Fruit fly (Drosophila melanogaster) whole organism, wandering third instar larva: ENCODE results near the gene CG12481.

Experiments used
- Abd-B ChIP-seq: fragments of >200 bp; optimal IDR thresholded peaks from 2 replicates; lab custom pipeline; 2017; ENCODE audit warnings: missing biosample characterization, missing genetic modification characterization
- CG32264 ChIP-seq: fragments of 200-800 bp; sonication (Bioruptor generic); optimal IDR thresholded peaks from 2 replicates; lab custom pipeline; 2016; ENCODE audit warnings: missing biosample characterization, missing genetic modification characterization
- CrebA ChIP-seq: fragments of 200-800 bp; sonication (Bioruptor generic); optimal IDR thresholded peaks from 2 replicates; lab custom pipeline; 2016; ENCODE audit warnings: missing biosample characterization, mild to moderate bottlenecking, missing genetic modification characterization, borderline replicate concordance
- Dfd ChIP-seq: fragments of >200 bp; optimal IDR thresholded peaks from 2 replicates; lab custom pipeline; 2017; ENCODE audit warnings: missing biosample characterization, missing genetic modification characterization
- Dif ChIP-seq: fragments of 200-275, 200-300 bp; sonication (Bioruptor generic); optimal IDR thresholded peaks from 2 replicates; lab custom pipeline; 2018; ENCODE audit warnings: missing biosample characterization, missing genetic modification characterization; ENCODE audit not compliant: partially characterized antibody
- GATAd ChIP-seq: sonication (Bioruptor generic); optimal IDR thresholded peaks from 2 replicates; lab custom pipeline; 2016; ENCODE audit warnings: missing biosample characterization, missing genetic modification characterization
- HLH106 ChIP-seq: fragments of 200-800 bp; optimal IDR thresholded peaks from 3 replicates; lab custom pipeline; 2019; ENCODE audit warnings: missing biosample characterization, mild to moderate bottlenecking, missing genetic modification characterization, moderate library complexity
- Hr78 ChIP-seq: fragments of >200 bp; optimal IDR thresholded peaks from 2 replicates; lab custom pipeline; 2017; ENCODE audit warnings: missing biosample characterization, missing genetic modification characterization
- Hr83 ChIP-seq: fragments of 200-300 bp; sonication (Bioruptor generic); optimal IDR thresholded peaks from 2 replicates; lab custom pipeline; 2016; ENCODE audit warnings: missing biosample characterization, mild to moderate bottlenecking, missing genetic modification characterization, moderate library complexity; ENCODE audit not compliant: poor library complexity, severe bottlenecking
- Jra ChIP-seq: sonication (Bioruptor generic); optimal IDR thresholded peaks from 2 replicates; lab custom pipeline; 2016; ENCODE audit warnings: missing biosample characterization, missing genetic modification characterization
- Mio ChIP-seq: sonication (Bioruptor generic); optimal IDR thresholded peaks from 2 replicates; lab custom pipeline; 2016; ENCODE audit warnings: missing biosample characterization, missing genetic modification characterization
- N ChIP-seq: fragments of >200 bp; optimal IDR thresholded peaks from 2 replicates; lab custom pipeline; 2018; ENCODE audit warnings: missing biosample characterization, missing external identifiers, missing genetic modification characterization
- OdsH ChIP-seq: fragments of 200-800 bp; sonication (Bioruptor generic); optimal IDR thresholded peaks from 2 replicates; lab custom pipeline; 2016; ENCODE audit warnings: missing biosample characterization, mild to moderate bottlenecking, missing genetic modification characterization
- Rel ChIP-seq, 2 experiments: fragments of 200-800 bp; sonication (Bioruptor generic) in 1 of 2; optimal IDR thresholded peaks; 2 replicates in 1 of 2; 3 replicates in 1 of 2; lab custom pipeline; 2016 to 2019; ENCODE audit warnings: mild to moderate bottlenecking in 2 of 2, missing biosample characterization in 2 of 2, missing genetic modification characterization in 2 of 2, moderate library complexity in 1 of 2
- Sp1 ChIP-seq: fragments of 200-800 bp; sonication (Bioruptor generic); optimal IDR thresholded peaks from 3 replicates; lab custom pipeline; 2019; ENCODE audit warnings: missing biosample characterization, mild to moderate bottlenecking, missing genetic modification characterization, moderate library complexity
- Vsx2 ChIP-seq: fragments of 200-300, 225-300 bp; sonication (Bioruptor generic); optimal IDR thresholded peaks from 2 replicates; lab custom pipeline; 2018; ENCODE audit warnings: missing biosample characterization, missing genetic modification characterization; ENCODE audit not compliant: partially characterized antibody
- brk ChIP-seq: fragments of 200-800 bp; sonication (Bioruptor generic); optimal IDR thresholded peaks from 2 replicates; lab custom pipeline; 2016; ENCODE audit warnings: missing biosample characterization, mild to moderate bottlenecking, missing genetic modification characterization
- dmrt93B ChIP-seq: fragments of 200-800 bp; sonication (Bioruptor generic); optimal IDR thresholded peaks from 2 replicates; lab custom pipeline; 2018; ENCODE audit warnings: missing biosample characterization, mild to moderate bottlenecking, missing genetic modification characterization
- dsf ChIP-seq: sonication (Bioruptor generic); optimal IDR thresholded peaks from 2 replicates; lab custom pipeline; 2016; ENCODE audit warnings: missing biosample characterization, missing genetic modification characterization, borderline replicate concordance
- foxo ChIP-seq, 2 experiments: fragments of 200-800 bp; sonication (Bioruptor generic); optimal IDR thresholded peaks; 2 replicates in 1 of 2; 3 replicates in 1 of 2; lab custom pipeline; 2016 to 2017; ENCODE audit warnings: missing biosample characterization in 2 of 2, missing genetic modification characterization in 2 of 2
- fru ChIP-seq: fragments of 200-800 bp; sonication (Bioruptor generic); optimal IDR thresholded peaks from 3 replicates; lab custom pipeline; 2016; ENCODE audit warnings: missing biosample characterization, mild to moderate bottlenecking, missing genetic modification characterization
- h ChIP-seq: fragments of 200-800 bp; sonication (Bioruptor generic); optimal IDR thresholded peaks from 3 replicates; lab custom pipeline; 2016; ENCODE audit warnings: missing biosample characterization, mild to moderate bottlenecking, missing genetic modification characterization
- jim ChIP-seq: fragments of 175-275, 200-325 bp; sonication (Bioruptor generic); optimal IDR thresholded peaks from 2 replicates; lab custom pipeline; 2016; ENCODE audit warnings: missing biosample characterization, mild to moderate bottlenecking, missing genetic modification characterization
- lola ChIP-seq: fragments of >200 bp; optimal IDR thresholded peaks from 2 replicates; lab custom pipeline; 2017; ENCODE audit warnings: missing biosample characterization, missing genetic modification characterization
- pan ChIP-seq: fragments of >200 bp; optimal IDR thresholded peaks from 2 replicates; lab custom pipeline; 2017
- psq ChIP-seq: fragments of 200-800 bp; sonication (Bioruptor generic); optimal IDR thresholded peaks from 3 replicates; lab custom pipeline; 2017; ENCODE audit warnings: missing biosample characterization, mild to moderate bottlenecking, missing genetic modification characterization, moderate library complexity
- rgr ChIP-seq: fragments of 200-800 bp; sonication (Bioruptor generic); optimal IDR thresholded peaks from 3 replicates; lab custom pipeline; 2016; ENCODE audit warnings: missing biosample characterization, mild to moderate bottlenecking, missing genetic modification characterization
- sage ChIP-seq: fragments of 200-800 bp; sonication (Bioruptor generic); optimal IDR thresholded peaks from 2 replicates; lab custom pipeline; 2016; ENCODE audit warnings: missing biosample characterization, mild to moderate bottlenecking, missing genetic modification characterization
- tai ChIP-seq: sonication (Bioruptor generic); optimal IDR thresholded peaks from 2 replicates; lab custom pipeline; 2016; ENCODE audit warnings: missing biosample characterization, missing genetic modification characterization
- usp ChIP-seq: fragments of >200 bp; optimal IDR thresholded peaks from 2 replicates; lab custom pipeline; 2017; ENCODE audit warnings: missing biosample characterization, missing genetic modification characterization

The CG12481 gene

DNA sequence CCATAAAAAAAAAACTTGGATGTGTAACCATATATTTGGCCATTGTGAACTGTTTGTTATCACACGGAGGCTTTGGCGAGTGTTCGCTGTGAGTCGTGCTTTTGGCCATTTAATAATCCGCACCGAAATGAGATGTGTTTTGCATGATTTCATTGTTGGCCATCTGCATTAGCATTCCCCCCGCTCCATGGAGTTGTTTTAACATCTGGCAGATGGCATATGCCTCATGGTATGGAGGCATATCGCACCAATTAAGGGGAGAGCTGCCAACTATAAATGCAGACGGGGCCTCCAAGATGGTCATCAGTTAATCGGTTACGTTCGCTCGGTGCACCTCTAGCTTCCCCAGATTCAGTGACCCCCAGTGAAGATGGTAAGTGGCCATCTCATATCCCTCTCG, 6.3 kb upstream of the CG12481 start, which contains the start of gene CG11584:
CG11584 (plus strand) TSS at position 301 of the 400 bp plus-strand sequence.
- TF ChIP-seq brk (GFP tag; lab: Kevin White, UChicago), result no peak
- TF ChIP-seq Vsx2 (GFP tag; lab: Kevin White, UChicago), result no peak
- no peak for TF ChIP-seq Jra (GFP tag; lab: Kevin White, UChicago)
- no peak for TF ChIP-seq fru (GFP tag; lab: Kevin White, UChicago)
- TF ChIP-seq HLH106 (tag; lab: Kevin White, UChicago), result no peak
- no peak for TF ChIP-seq GATAd (GFP tag; lab: Kevin White, UChicago)
- TF ChIP-seq foxo (GFP tag; optimal IDR thresholded peaks at IDR 0.05; lab: Kevin White, UChicago), result no peak
- TF ChIP-seq, all 38 proteins: peak for 0

DNA sequence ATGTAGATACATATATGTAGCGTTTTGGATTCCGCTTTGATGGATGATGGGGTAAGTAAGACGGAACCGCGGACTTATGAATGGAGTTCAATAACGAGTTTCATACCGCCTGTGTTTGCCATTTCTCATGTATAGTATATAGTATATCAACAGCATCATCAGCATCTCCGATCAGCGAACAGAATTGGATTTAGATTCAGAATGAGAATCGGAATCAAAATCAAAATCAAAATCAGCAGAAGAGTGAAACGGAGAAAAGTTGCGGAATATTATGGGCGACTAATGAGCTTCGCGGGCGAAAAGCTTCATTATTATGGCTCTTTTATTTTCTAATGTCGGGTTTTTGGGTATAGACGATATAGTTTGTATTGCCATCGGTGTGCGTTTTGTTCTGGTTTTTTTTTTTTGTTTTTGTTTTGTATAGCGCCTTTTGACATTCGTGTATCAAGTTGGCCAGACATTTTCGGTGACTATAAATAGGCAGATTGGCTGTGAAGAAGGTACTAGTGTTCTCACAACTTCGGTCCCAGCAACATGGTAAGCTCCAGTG, 2.9 kb upstream of the CG12481 start, which contains the start of gene CG32603:
CG32603 (plus strand) TSS at position 500 of the 550 bp plus-strand sequence.
- no peak for TF ChIP-seq OdsH (GFP tag; lab: Kevin White, UChicago)
- no peak for TF ChIP-seq tai (GFP tag; lab: Kevin White, UChicago)
- no peak for TF ChIP-seq Hr83 (GFP tag; lab: Kevin White, UChicago)
- TF ChIP-seq GATAd (GFP tag; lab: Kevin White, UChicago), result no peak
- TF ChIP-seq Abd-B, result no peak
- TF ChIP-seq fru (GFP tag; lab: Kevin White, UChicago), result no peak
- TF ChIP-seq CrebA, result no peak
- TF ChIP-seq Jra (GFP tag; lab: Kevin White, UChicago), result no peak
- TF ChIP-seq brk (GFP tag; lab: Kevin White, UChicago), result no peak
- TF ChIP-seq rgr, result no peak
- TF ChIP-seq h (GFP tag; lab: Kevin White, UChicago), result no peak
- TF ChIP-seq HLH106 (tag; lab: Kevin White, UChicago), result no peak
- no peak for TF ChIP-seq Dif
- no peak for TF ChIP-seq dmrt93B (GFP tag; lab: Kevin White, UChicago)
- TF ChIP-seq Mio (GFP tag; lab: Kevin White, UChicago), result no peak
- TF ChIP-seq jim (GFP tag; lab: Kevin White, UChicago), result no peak
- no peak for TF ChIP-seq psq
- TF ChIP-seq N, result no peak
- no peak for TF ChIP-seq Sp1 (GFP tag; lab: Kevin White, UChicago)
- TF ChIP-seq Hr78 (GFP tag; lab: Kevin White, UChicago), result no peak

DNA sequence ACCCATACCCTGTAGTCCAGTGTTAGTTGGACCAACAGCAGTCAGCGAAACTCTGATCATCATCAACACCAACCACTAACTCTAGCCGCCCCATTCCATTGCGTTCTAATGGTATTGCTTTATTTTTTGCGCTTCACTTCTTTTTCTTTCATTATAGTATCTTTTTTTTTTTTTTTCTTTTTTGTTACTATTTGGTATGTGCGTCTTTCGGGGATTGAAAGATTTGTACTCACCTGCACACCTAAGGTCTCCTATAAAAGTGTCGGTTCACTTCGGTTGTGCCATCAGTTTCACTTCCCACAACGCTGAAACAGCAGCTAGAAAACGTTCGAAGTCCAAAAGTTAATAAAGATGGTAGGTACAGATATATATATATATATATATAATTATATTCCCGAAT, 2.2 kb downstream of the CG12481 start, which contains the start of gene CG11585:
CG11585 (plus strand) TSS at position 301 of the 400 bp plus-strand sequence.
- TF ChIP-seq OdsH (GFP tag; lab: Kevin White, UChicago) (no peak), Vsx2 (GFP tag; lab: Kevin White, UChicago) (no peak), fru (GFP tag; lab: Kevin White, UChicago) (no peak), Dfd (GFP tag; lab: Kevin White, UChicago) (no peak), N (no peak), dsf (GFP tag; lab: Kevin White, UChicago) (no peak), HLH106 (tag; lab: Kevin White, UChicago) (no peak), lola (GFP tag; lab: Kevin White, UChicago) (no peak), pan (lab: Kevin White, UChicago) (no peak), Rel (GFP tag; optimal IDR thresholded peaks at IDR 0.05; lab: Kevin White, UChicago) (no peak), Rel (tag; optimal IDR thresholded peaks at IDR 0.05; lab: Kevin White, UChicago) (no peak), Hr78 (GFP tag; lab: Kevin White, UChicago) (no peak), usp (GFP tag; lab: Kevin White, UChicago) (no peak), Mio (GFP tag; lab: Kevin White, UChicago) (no peak)

DNA sequence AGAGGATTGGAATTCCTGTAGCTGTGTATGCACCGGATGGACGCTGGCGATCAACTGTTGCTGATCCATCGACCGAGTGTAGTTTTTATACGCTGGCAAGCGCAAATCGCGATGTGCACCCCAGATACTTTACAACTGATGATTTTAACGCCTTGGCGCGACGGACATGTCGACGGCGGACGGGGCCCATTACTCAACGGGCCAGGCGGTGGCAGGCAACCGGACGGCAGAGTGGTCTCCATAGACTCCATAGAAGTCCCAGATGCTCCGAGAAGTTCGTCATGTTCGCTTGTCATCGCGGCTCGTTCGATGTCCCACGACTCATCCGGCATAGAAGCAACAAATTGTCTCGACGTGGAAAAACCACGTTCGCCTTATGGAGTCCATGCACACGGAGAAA, 4.9 kb downstream of the CG12481 start, which contains the start of gene CG13403:
CG13403 (minus strand) TSS at position 101 of the 400 bp plus-strand sequence.
- TF ChIP-seq Jra (GFP tag; lab: Kevin White, UChicago) (no peak), dsf (GFP tag; lab: Kevin White, UChicago) (no peak), tai (GFP tag; lab: Kevin White, UChicago) (no peak), CG32264 (GFP tag; lab: Kevin White, UChicago) (no peak), Mio (GFP tag; lab: Kevin White, UChicago) (no peak), sage (GFP tag; lab: Kevin White, UChicago) (no peak)
